Fruit fly (Drosophila melanogaster) Kc167 (cell line): ENCODE results near the gene CG18586.

Source experiments
- Myc ChIP-seq: fragments of >200 bp; optimal IDR thresholded peaks from 2 replicates; lab custom pipeline; 2017; ENCODE audit warnings: missing external identifiers
- Sin3A ChIP-seq: fragments of >200 bp; optimal IDR thresholded peaks from 2 replicates; lab custom pipeline; 2018; ENCODE audit warnings: missing external identifiers
- h ChIP-seq: fragments of >200 bp; optimal IDR thresholded peaks from 3 replicates; lab custom pipeline; 2018; ENCODE audit warnings: missing external identifiers
- insv ChIP-seq: fragments of >200 bp; optimal IDR thresholded peaks from 3 replicates; lab custom pipeline; 2018; ENCODE audit warnings: missing external identifiers
- psq ChIP-seq: fragments of >200 bp; optimal IDR thresholded peaks from 2 replicates; lab custom pipeline; 2017; ENCODE audit warnings: missing external identifiers
- ttk ChIP-seq: sonication (Bioruptor generic); optimal IDR thresholded peaks from 2 replicates; lab custom pipeline; 2017; ENCODE audit warnings: missing external identifiers

- no peak for TF ChIP-seq psq (lab: Kevin White, UChicago)
- no peak for TF ChIP-seq h (lab: Kevin White, UChicago)
- no peak for TF ChIP-seq ttk (lab: Kevin White, UChicago)
- no peak for TF ChIP-seq insv (lab: Kevin White, UChicago)
- TF ChIP-seq Myc (lab: Kevin White, UChicago), result no peak
- TF ChIP-seq Sin3A, result no peak
Measured at dm6 chr3L:5878734-5879291, 5.7 kb downstream of the CG18586 start.
